Worm (Caenorhabditis elegans) whole organism, late embryonic: ENCODE data around the gene C13F10.6.

Experiments
- C08G9.2 ChIP-seq: sonication (generic microtip); optimal IDR thresholded peaks from 2 replicates; lab custom pipeline; 2016; ENCODE audit warnings: mild to moderate bottlenecking, missing genetic modification characterization, moderate library complexity, missing compliant biosample characterization
- T23F11.4 ChIP-seq: fragments of 200-800 bp; sonication (Bioruptor generic); optimal IDR thresholded peaks from 2 replicates; lab custom pipeline; 2018; ENCODE audit warnings: mild to moderate bottlenecking, missing genetic modification characterization, missing compliant biosample characterization
- ama-1 ChIP-seq: fragments of 150-350 bp; optimal IDR thresholded peaks from 2 replicates; lab custom pipeline; 2014
- ceh-18 ChIP-seq: sonication (generic microtip); optimal IDR thresholded peaks from 2 replicates; lab custom pipeline; 2016; ENCODE audit warnings: missing genetic modification characterization, missing compliant biosample characterization
- ceh-19 ChIP-seq: fragments of 200-800 bp; sonication (Bioruptor generic); optimal IDR thresholded peaks from 2 replicates; lab custom pipeline; 2018; ENCODE audit warnings: mild to moderate bottlenecking, missing genetic modification characterization, missing compliant biosample characterization
- ceh-2 ChIP-seq: sonication (generic microtip); optimal IDR thresholded peaks from 2 replicates; lab custom pipeline; 2016; ENCODE audit warnings: missing genotype, missing genetic modification characterization, missing compliant biosample characterization
- ceh-22 ChIP-seq: sonication (generic microtip); optimal IDR thresholded peaks from 2 replicates; lab custom pipeline; 2017; ENCODE audit warnings: missing biosample characterization, missing genetic modification characterization
- ceh-24 ChIP-seq: sonication (generic microtip); optimal IDR thresholded peaks from 2 replicates; lab custom pipeline; 2016; ENCODE audit warnings: mild to moderate bottlenecking, missing genetic modification characterization, missing compliant biosample characterization
- ceh-30 ChIP-seq: fragments of 150-350 bp; optimal IDR thresholded peaks from 2 replicates; lab custom pipeline; 2014; ENCODE audit warnings: missing biosample characterization, missing genetic modification characterization
- ceh-34 ChIP-seq: sonication (generic microtip); optimal IDR thresholded peaks from 2 replicates; lab custom pipeline; 2016; ENCODE audit warnings: mild to moderate bottlenecking, missing genetic modification characterization, missing compliant biosample characterization
- ceh-45 ChIP-seq: fragments of 200-800 bp; sonication (Bioruptor generic); IDR thresholded peaks from 2 replicates; pipeline ENCODE4 v1.3.6; 2022; ENCODE audit warnings: missing genetic modification reagents, missing genetic modification characterization, missing compliant biosample characterization
- ceh-48 ChIP-seq: sonication (generic microtip); optimal IDR thresholded peaks from 2 replicates; lab custom pipeline; 2016; ENCODE audit warnings: missing genetic modification characterization, inconsistent platforms, missing compliant biosample characterization
- ceh-9 ChIP-seq: sonication (generic microtip); optimal IDR thresholded peaks from 2 replicates; lab custom pipeline; 2016; ENCODE audit warnings: mild to moderate bottlenecking, missing genetic modification characterization, inconsistent platforms, missing compliant biosample characterization
- dmd-4 ChIP-seq: sonication (generic microtip); optimal IDR thresholded peaks from 2 replicates; lab custom pipeline; 2016; ENCODE audit warnings: borderline replicate concordance, missing genetic modification characterization, missing compliant biosample characterization
- dve-1 ChIP-seq: sonication (generic microtip); optimal IDR thresholded peaks from 2 replicates; lab custom pipeline; 2017; ENCODE audit warnings: antibody characterized with exemption, mild to moderate bottlenecking, missing genetic modification characterization, missing compliant biosample characterization
- elt-2 ChIP-seq: sonication (generic microtip); optimal IDR thresholded peaks from 2 replicates; lab custom pipeline; 2016; ENCODE audit warnings: missing genetic modification reagents, missing genetic modification characterization, missing compliant biosample characterization
- elt-4 ChIP-seq: sonication (generic microtip); optimal IDR thresholded peaks from 2 replicates; lab custom pipeline; 2016; ENCODE audit warnings: missing genetic modification characterization, missing compliant biosample characterization
- eyg-1 ChIP-seq: sonication (generic microtip); optimal IDR thresholded peaks from 2 replicates; lab custom pipeline; 2016; ENCODE audit warnings: missing genotype, missing genetic modification characterization, missing compliant biosample characterization
- fax-1 ChIP-seq: sonication (generic microtip); optimal IDR thresholded peaks from 2 replicates; lab custom pipeline; 2016; ENCODE audit warnings: missing genotype, missing genetic modification characterization, missing compliant biosample characterization
- fkh-10 ChIP-seq: fragments of 150-350 bp; optimal IDR thresholded peaks from 2 replicates; lab custom pipeline; 2014; ENCODE audit warnings: missing biosample characterization, missing genetic modification reagents, missing genetic modification characterization
- hlh-13 ChIP-seq: fragments of 200-800 bp; sonication (Bioruptor generic); optimal IDR thresholded peaks from 2 replicates; lab custom pipeline; 2018; ENCODE audit warnings: mild to moderate bottlenecking, missing genetic modification characterization, missing compliant biosample characterization
- hlh-6 ChIP-seq: sonication (generic microtip); optimal IDR thresholded peaks from 2 replicates; lab custom pipeline; 2016; ENCODE audit warnings: missing genotype, missing genetic modification characterization, missing compliant biosample characterization
- lin-11 ChIP-seq: fragments of 200-800 bp; sonication (Bioruptor generic); optimal IDR thresholded peaks from 2 replicates; lab custom pipeline; 2018; ENCODE audit warnings: mild to moderate bottlenecking, missing genetic modification characterization, missing compliant biosample characterization
- madf-2 ChIP-seq: sonication (generic microtip); optimal IDR thresholded peaks from 2 replicates; lab custom pipeline; 2017; ENCODE audit warnings: missing genetic modification characterization, missing compliant biosample characterization
- nfya-1 ChIP-seq: sonication (generic microtip); optimal IDR thresholded peaks from 2 replicates; lab custom pipeline; 2017; ENCODE audit warnings: missing genetic modification characterization, mild to moderate bottlenecking, missing compliant biosample characterization, antibody characterized with exemption, moderate library complexity
- nhr-11 ChIP-seq: fragments of 150-350 bp; optimal IDR thresholded peaks from 2 replicates; lab custom pipeline; 2014; ENCODE audit warnings: missing biosample characterization, missing genetic modification characterization
- odd-2 ChIP-seq: sonication (generic microtip); optimal IDR thresholded peaks from 2 replicates; lab custom pipeline; 2017; ENCODE audit warnings: antibody characterized with exemption, mild to moderate bottlenecking, missing genetic modification characterization, missing compliant biosample characterization
- pat-9 ChIP-seq: fragments of 200-800 bp; sonication (Bioruptor generic); optimal IDR thresholded peaks from 2 replicates; lab custom pipeline; 2018; ENCODE audit warnings: mild to moderate bottlenecking, missing genetic modification characterization, moderate library complexity, missing compliant biosample characterization
- pax-1 ChIP-seq: fragments of 150-350 bp; optimal IDR thresholded peaks from 2 replicates; lab custom pipeline; 2014; ENCODE audit warnings: missing biosample characterization, missing genetic modification characterization
- pha-4 ChIP-seq: fragments of 150-350 bp; optimal IDR thresholded peaks from 2 replicates; lab custom pipeline; 2018; ENCODE audit warnings: missing biosample characterization, missing genetic modification reagents, missing genetic modification characterization
- pqm-1 ChIP-seq: sonication (generic microtip); optimal IDR thresholded peaks from 2 replicates; lab custom pipeline; 2016; ENCODE audit warnings: missing genetic modification characterization, missing compliant biosample characterization
- pros-1 ChIP-seq: fragments of 150-350 bp; optimal IDR thresholded peaks from 2 replicates; lab custom pipeline; 2014; ENCODE audit warnings: missing biosample characterization, missing genetic modification reagents, missing genetic modification characterization
- tbx-2 ChIP-seq: sonication (generic microtip); optimal IDR thresholded peaks from 2 replicates; lab custom pipeline; 2016; ENCODE audit warnings: missing genetic modification characterization, missing compliant biosample characterization
- tbx-7 ChIP-seq: sonication (generic microtip); optimal IDR thresholded peaks from 2 replicates; lab custom pipeline; 2016; ENCODE audit warnings: missing genotype, missing genetic modification characterization, missing compliant biosample characterization
- ttx-3 ChIP-seq: sonication (generic microtip); optimal IDR thresholded peaks from 2 replicates; lab custom pipeline; 2016; ENCODE audit warnings: missing genetic modification reagents, missing genetic modification characterization, missing compliant biosample characterization
- unc-3 ChIP-seq, 2 experiments: fragments of 200-800 bp in 1 of 2; sonication (Bioruptor generic) in 1 of 2; sonication (generic microtip) in 1 of 2; conservative IDR thresholded peaks in 1 of 2; optimal IDR thresholded peaks in 1 of 2; 2 replicates each; pipeline versions ENCODE4 v1.3.6 to Lab custom; 2016 to 2022; ENCODE audit warnings: missing compliant biosample characterization in 2 of 2, missing genetic modification characterization in 2 of 2, missing genetic modification reagents in 1 of 2
- zip-5 ChIP-seq: sonication (generic microtip); optimal IDR thresholded peaks from 2 replicates; lab custom pipeline; 2016; ENCODE audit warnings: missing genetic modification characterization, missing compliant biosample characterization
- ztf-16 ChIP-seq: sonication (generic microtip); optimal IDR thresholded peaks from 2 replicates; lab custom pipeline; 2017; ENCODE audit warnings: missing genetic modification characterization, missing compliant biosample characterization

The C13F10.6 gene

DNA sequence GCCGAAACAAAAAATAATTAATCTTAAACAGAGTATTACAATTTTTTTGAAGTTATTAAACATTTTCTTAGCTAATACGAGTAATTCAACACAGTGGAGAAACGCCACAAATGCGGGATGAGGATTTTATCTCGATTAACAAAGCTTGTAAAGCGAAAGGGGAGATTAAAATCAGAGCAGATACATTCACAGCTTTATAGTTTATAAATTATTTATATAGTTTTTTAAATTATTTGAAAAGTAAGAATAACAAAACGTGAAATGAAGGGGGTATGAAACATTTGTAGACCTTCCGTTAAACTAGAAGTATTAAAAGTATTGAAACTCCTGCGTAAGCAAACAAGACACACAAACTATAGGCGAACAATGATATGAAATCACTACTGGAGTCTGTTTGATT, 34.3 kb upstream of the C13F10.6 start, which contains the start of gene C05C8.8:
Gene C05C8.8, minus strand, starts transcription at position 101 of the 400 bp plus-strand sequence.
- no peak for TF ChIP-seq dmd-4
- no peak for TF ChIP-seq ttx-3 (tag; lab: Kevin White, UChicago)
- no peak for TF ChIP-seq pha-4 (tag; lab: Kevin White, UChicago)
- no peak for TF ChIP-seq elt-4 (tag; lab: Kevin White, UChicago)
- no peak for TF ChIP-seq ceh-9 (tag; lab: Kevin White, UChicago)
- TF ChIP-seq nhr-11 (tag; lab: Kevin White, UChicago), result no peak
- TF ChIP-seq C08G9.2 (tag; lab: Kevin White, UChicago), result no peak
- TF ChIP-seq ceh-18, result no peak
- TF ChIP-seq pros-1 (tag; lab: Kevin White, UChicago), result no peak
- no peak for TF ChIP-seq nfya-1
- TF ChIP-seq pat-9 (tag; lab: Kevin White, UChicago), result no peak
- no peak for TF ChIP-seq ceh-22 (tag; lab: Kevin White, UChicago)
- TF ChIP-seq odd-2 (tag; lab: Kevin White, UChicago), result no peak
- no peak for TF ChIP-seq hlh-6 (tag; lab: Kevin White, UChicago)
- no peak for TF ChIP-seq hlh-13 (GFP tag; lab: Kevin White, UChicago)
- no peak for TF ChIP-seq tbx-7 (tag; lab: Kevin White, UChicago)
- TF ChIP-seq lin-11 (tag; lab: Kevin White, UChicago), result no peak
- TF ChIP-seq fax-1, result no peak

DNA sequence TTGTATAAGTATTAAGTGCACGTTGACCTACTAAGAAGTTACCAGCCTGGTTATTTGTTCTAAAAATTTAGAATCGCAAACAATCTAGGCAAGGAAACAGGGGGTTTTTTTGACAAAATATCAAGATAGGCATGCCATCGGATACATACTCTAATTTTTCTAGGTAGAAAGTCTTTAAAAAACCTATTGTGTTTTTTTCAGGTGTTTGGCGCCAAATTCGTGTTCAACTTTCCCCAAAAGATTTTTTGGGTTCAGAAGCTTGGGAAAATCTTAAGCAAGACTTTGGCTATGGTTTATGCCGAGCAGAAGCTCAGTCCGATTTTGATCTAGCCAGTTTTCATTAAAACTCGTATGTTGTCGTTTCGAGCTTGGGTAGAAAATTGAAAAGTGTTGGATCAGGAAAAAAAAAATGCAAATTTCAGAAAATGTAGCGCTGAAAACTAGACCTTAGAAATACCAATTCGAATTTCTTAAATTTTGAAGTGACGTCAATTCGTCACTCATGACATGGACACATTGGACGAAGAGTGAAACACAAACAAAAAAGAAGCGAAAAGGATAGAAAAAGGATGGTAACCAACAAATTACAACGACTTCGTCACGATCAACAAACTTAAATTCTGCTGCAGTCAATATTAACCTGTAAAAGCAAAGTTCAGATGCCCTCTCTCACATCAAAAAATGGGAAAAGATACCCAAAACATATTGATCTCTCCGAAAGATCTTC, 27.6 kb upstream of the C13F10.6 start:
- TF ChIP-seq hlh-6 (tag; lab: Kevin White, UChicago) (no peak), ceh-34 (tag; lab: Kevin White, UChicago) (no peak), ceh-2 (no peak), tbx-2 (tag; lab: Kevin White, UChicago) (no peak), zip-5 (tag; lab: Kevin White, UChicago) (no peak), dve-1 (tag; lab: Kevin White, UChicago) (no peak), ceh-18 (no peak), tbx-7 (tag; lab: Kevin White, UChicago) (no peak), nhr-11 (tag; lab: Kevin White, UChicago) (no peak), pax-1 (tag; lab: Kevin White, UChicago) (no peak), ceh-30 (no peak), ceh-48 (tag; lab: Kevin White, UChicago) (no peak), ceh-9 (tag; lab: Kevin White, UChicago) (no peak), odd-2 (tag; lab: Kevin White, UChicago) (no peak)

DNA sequence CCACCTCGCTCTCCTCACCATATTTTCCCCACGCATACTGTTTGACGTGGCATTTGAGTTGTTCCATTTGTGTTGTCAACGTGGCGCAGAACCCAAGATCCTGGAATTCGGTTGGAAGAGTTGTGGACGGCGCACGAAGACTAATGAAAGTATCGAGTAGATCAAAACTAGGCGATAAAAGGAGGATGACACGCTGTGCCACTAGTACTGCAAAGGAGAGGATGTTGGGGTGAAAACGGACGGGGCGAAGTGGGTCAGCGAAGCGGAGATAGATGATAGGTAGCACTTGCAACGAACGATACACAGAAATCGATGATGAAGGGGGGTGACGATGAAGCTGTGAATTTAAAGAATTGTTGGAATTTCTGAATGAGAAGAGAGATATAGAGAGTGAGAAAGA, 26.1 kb upstream of the C13F10.6 start, which contains the start of gene C05C8.7:
Gene C05C8.7, minus strand, starts transcription at position 100 of the 400 bp plus-strand sequence.
- TF ChIP-seq zip-5 (tag; lab: Kevin White, UChicago), result no peak
- no peak for TF ChIP-seq fkh-10 (GFP tag; lab: Kevin White, UChicago)
- TF ChIP-seq tbx-2 (tag; lab: Kevin White, UChicago), result no peak
- no peak for TF ChIP-seq dmd-4
- no peak for TF ChIP-seq pax-1 (tag; lab: Kevin White, UChicago)
- no peak for TF ChIP-seq eyg-1 (tag; lab: Kevin White, UChicago)
- no peak for TF ChIP-seq unc-3 (GFP tag; conservative IDR thresholded peaks at IDR 0.05; lab: Robert Waterston, UW)
- TF ChIP-seq unc-3 (tag; optimal IDR thresholded peaks at IDR 0.05; lab: Kevin White, UChicago), result no peak
- TF ChIP-seq ceh-19 (GFP tag; lab: Kevin White, UChicago), result no peak
- no peak for TF ChIP-seq ceh-45 (GFP tag; lab: Robert Waterston, UW)
- no peak for TF ChIP-seq pros-1 (tag; lab: Kevin White, UChicago)
- TF ChIP-seq, all 69 proteins: peak for 0

DNA sequence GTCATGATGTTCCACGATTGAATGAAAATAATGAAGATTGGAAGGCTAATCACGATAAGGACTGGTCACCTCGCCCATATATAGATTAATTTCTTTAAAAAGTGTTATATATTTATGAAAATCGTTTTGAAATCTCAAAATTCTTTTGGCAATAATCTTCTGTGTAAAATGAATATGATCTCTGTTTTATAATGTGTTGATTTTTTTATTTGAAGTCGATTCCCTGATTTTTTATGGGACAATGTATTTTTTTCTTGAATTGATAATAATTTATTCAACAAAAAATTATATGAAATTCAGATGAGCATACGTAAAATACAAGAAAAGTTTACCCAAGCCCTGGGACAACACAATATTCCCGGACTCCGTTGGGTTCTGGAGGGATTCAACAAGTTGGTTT, 18.6 kb upstream of the C13F10.6 start, which contains the start of gene C05C8.1:
Gene C05C8.1, plus strand, starts transcription at position 301 of the 400 bp plus-strand sequence.
- TF ChIP-seq ceh-9 (tag; lab: Kevin White, UChicago) (no peak), nhr-11 (tag; lab: Kevin White, UChicago) (no peak), ztf-16 (tag; lab: Kevin White, UChicago) (no peak), ceh-22 (tag; lab: Kevin White, UChicago) (no peak), ama-1 (lab: Kevin White, UChicago) (no peak), elt-2 (tag; lab: Kevin White, UChicago) (no peak), dve-1 (tag; lab: Kevin White, UChicago) (no peak), ceh-2 (no peak), pat-9 (tag; lab: Kevin White, UChicago) (no peak), ceh-24 (tag; lab: Kevin White, UChicago) (no peak), pqm-1 (tag; lab: Kevin White, UChicago) (no peak), T23F11.4 (GFP tag; lab: Kevin White, UChicago) (no peak), eyg-1 (tag; lab: Kevin White, UChicago) (no peak), madf-2 (tag; lab: Kevin White, UChicago) (no peak), unc-3 (GFP tag; conservative IDR thresholded peaks at IDR 0.05; lab: Robert Waterston, UW) (no peak), unc-3 (tag; optimal IDR thresholded peaks at IDR 0.05; lab: Kevin White, UChicago) (no peak)
